Worm (Caenorhabditis elegans) whole organism, midembryonic: ENCODE data around the gene shc-2.

Source experiments
- T22C8.4 ChIP-seq: fragments of 200-800 bp; sonication (Bioruptor generic); IDR thresholded peaks from 2 replicates; pipeline ENCODE4 v1.3.6; 2022; ENCODE audit warnings: missing genetic modification characterization, missing compliant biosample characterization
- cog-1 ChIP-seq: sonication (generic microtip); optimal IDR thresholded peaks from 2 replicates; lab custom pipeline; 2016; ENCODE audit warnings: missing genetic modification characterization, missing compliant biosample characterization
- flt-1 ChIP-seq: fragments of 200-800 bp; sonication (Bioruptor generic); IDR thresholded peaks from 2 replicates; pipeline ENCODE4 v1.3.6; 2022; ENCODE audit warnings: missing genetic modification characterization, missing compliant biosample characterization
- klf-2 ChIP-seq: fragments of 200-800 bp; sonication (Bioruptor generic); conservative IDR thresholded peaks from 2 replicates; pipeline ENCODE4 v1.3.6; 2022; ENCODE audit warnings: missing genetic modification reagents, missing genetic modification characterization, missing compliant biosample characterization
- med-1 ChIP-seq: sonication (generic microtip); optimal IDR thresholded peaks from 2 replicates; lab custom pipeline; 2017; ENCODE audit warnings: missing genetic modification characterization, mild to moderate bottlenecking, missing compliant biosample characterization, antibody characterized with exemption, missing genetic modification reagents; ENCODE audit not compliant: insufficient read depth
- ref-1 ChIP-seq: fragments of 200-800 bp; sonication (Bioruptor generic); conservative IDR thresholded peaks from 2 replicates; pipeline ENCODE4 v1.3.6; 2022; ENCODE audit warnings: missing genetic modification reagents, missing genetic modification characterization, missing compliant biosample characterization
- tab-1 ChIP-seq: fragments of 200-800 bp; sonication (Bioruptor generic); IDR thresholded peaks from 2 replicates; pipeline ENCODE4 v1.3.6; 2022; ENCODE audit warnings: missing genetic modification characterization, missing compliant biosample characterization
- ztf-23 ChIP-seq: fragments of 200-800 bp; sonication (Bioruptor generic); IDR thresholded peaks from 2 replicates; pipeline ENCODE4 v1.3.6; 2022; ENCODE audit warnings: missing genetic modification reagents, missing genetic modification characterization, missing compliant biosample characterization
- ztf-29 ChIP-seq: fragments of 200-800 bp; sonication (Bioruptor generic); IDR thresholded peaks from 2 replicates; pipeline ENCODE4 v1.3.6; 2022; ENCODE audit warnings: missing genetic modification reagents, missing genetic modification characterization, missing compliant biosample characterization

The shc-2 gene

ce11 chrII:4954099-4954959 lies 14.6 kb upstream of the shc-2 start:
- TF ChIP-seq cog-1 (tag; lab: Kevin White, UChicago): no peak

DNA sequence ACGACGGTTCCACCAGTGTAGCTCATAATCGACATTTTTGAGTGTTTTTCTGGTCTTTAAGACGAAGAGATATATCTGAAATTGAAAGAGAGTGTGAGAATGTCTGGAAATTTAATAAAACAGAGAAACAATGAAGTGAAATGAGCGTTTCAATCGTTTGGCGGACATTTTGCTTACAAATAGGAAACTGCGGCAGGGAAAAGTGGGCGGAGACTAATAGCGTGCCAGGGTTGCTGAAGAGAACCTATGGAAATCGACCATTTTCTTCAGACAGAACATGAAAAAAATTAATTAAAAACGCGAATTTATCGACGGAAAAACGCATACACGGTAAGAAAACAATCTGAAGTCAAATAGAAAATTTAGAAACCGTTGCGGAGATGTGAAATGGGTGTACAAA lies 13.6 kb upstream of the shc-2 start, which contains the start of gene pbs-3:
TSS of gene pbs-3 (minus strand) at position 75 of the 400 bp plus-strand sequence.
- TF ChIP-seq flt-1 (GFP tag; lab: Robert Waterston, UW) (0 out of 2 replicates have a peak, but pooled peaks have one; percentile 56), cog-1 (tag; lab: Kevin White, UChicago) (peak; percentile 12), ref-1 (no peak)

DNA sequence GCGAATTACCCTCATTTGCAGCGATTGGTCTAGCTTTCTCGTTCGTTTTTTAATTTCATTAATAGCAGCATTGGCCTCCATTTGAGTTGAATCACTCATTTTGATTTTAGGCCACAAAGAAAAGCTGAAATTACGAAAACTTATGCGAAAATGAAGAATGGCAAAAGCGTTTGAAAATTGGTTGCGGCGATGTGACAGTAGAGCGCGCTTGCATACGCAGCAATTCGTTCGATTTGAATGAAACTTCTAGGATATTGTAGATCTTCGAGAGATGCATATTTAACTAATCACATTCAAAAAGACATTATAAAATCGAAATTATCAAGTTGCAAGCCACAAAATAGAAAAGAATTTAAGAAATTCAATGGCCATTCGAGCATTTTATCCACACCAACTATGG lies 9.2 kb upstream of the shc-2 start, which contains the start of gene ulp-2:
TSS of gene ulp-2 (minus strand) at position 158 of the 400 bp plus-strand sequence.
- TF ChIP-seq med-1 (GFP tag; lab: Kevin White, UChicago) (no peak), tab-1 (no peak), klf-2 (GFP tag; lab: Robert Waterston, UW) (no peak), ztf-29 (no peak), ztf-23 (GFP tag; lab: Robert Waterston, UW) (0 out of 2 replicates have a peak, but pooled peaks have one; percentile 19), T22C8.4 (GFP tag; lab: Robert Waterston, UW) (no peak), ref-1 (no peak), cog-1 (tag; lab: Kevin White, UChicago) (no peak), flt-1 (GFP tag; lab: Robert Waterston, UW) (no peak)

ce11 chrII:4960690-4961089 lies 8.3 kb upstream of the shc-2 start:
- TF ChIP-seq flt-1 (GFP tag; lab: Robert Waterston, UW): no peak
- TF ChIP-seq ref-1: no peak
- no peak for TF ChIP-seq klf-2 (GFP tag; lab: Robert Waterston, UW)
- TF ChIP-seq tab-1: no peak
- TF ChIP-seq ztf-29: no peak
- TF ChIP-seq med-1 (GFP tag; lab: Kevin White, UChicago): no peak
- no peak for TF ChIP-seq T22C8.4 (GFP tag; lab: Robert Waterston, UW)
- TF ChIP-seq cog-1 (tag; lab: Kevin White, UChicago): no peak
- no peak for TF ChIP-seq ztf-23 (GFP tag; lab: Robert Waterston, UW)

DNA sequence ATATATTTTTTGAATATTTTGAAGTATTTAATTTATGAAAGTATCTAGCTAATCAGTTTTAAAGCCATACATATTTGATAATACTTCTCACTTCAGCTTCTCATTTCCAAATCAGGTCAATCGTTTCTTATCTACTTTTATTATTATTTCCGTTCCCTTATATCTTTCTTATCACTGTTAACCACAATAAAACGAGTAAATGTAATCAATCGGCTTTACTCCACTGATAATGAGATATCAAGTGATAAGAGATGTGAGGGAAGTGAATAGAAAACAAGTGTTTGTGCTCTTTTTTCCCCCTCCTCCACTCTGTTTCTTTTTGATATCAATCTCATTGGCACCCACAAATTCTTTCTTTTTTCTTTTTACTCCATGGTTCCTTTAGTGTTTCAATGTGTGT lies 2.4 kb upstream of the shc-2 start:
- TF ChIP-seq klf-2 (GFP tag; lab: Robert Waterston, UW) (no peak), T22C8.4 (GFP tag; lab: Robert Waterston, UW) (no peak), flt-1 (GFP tag; lab: Robert Waterston, UW) (no peak), med-1 (GFP tag; lab: Kevin White, UChicago) (no peak), ref-1 (no peak), cog-1 (tag; lab: Kevin White, UChicago) (no peak), tab-1 (no peak), ztf-23 (GFP tag; lab: Robert Waterston, UW) (no peak), ztf-29 (no peak)

DNA sequence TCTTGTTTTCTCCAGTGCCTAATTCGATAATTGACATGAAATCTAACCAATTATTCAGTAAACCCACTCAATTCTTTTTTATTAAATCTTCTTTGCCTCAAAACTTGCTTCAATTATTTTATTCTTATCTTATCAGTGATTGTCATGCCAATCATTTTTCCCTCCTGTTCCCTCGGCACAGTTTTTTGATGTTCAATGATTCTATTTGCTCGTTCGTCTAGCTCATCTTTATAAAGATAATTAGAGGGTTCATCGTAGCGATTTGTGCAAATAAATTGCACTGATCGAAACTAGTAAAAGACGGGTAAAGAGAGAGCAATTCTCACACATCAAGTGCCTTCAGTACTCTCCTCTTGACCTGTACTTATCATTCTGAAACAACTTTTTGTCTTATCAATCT lies 1.3 kb upstream of the shc-2 start:
- TF ChIP-seq ref-1: no peak
- no peak for TF ChIP-seq tab-1
- TF ChIP-seq klf-2 (GFP tag; lab: Robert Waterston, UW): no peak
- TF ChIP-seq cog-1 (tag; lab: Kevin White, UChicago): no peak
- TF ChIP-seq T22C8.4 (GFP tag; lab: Robert Waterston, UW): no peak
- no peak for TF ChIP-seq med-1 (GFP tag; lab: Kevin White, UChicago)
- TF ChIP-seq flt-1 (GFP tag; lab: Robert Waterston, UW): no peak
- TF ChIP-seq ztf-29: no peak
- TF ChIP-seq ztf-23 (GFP tag; lab: Robert Waterston, UW): no peak

DNA sequence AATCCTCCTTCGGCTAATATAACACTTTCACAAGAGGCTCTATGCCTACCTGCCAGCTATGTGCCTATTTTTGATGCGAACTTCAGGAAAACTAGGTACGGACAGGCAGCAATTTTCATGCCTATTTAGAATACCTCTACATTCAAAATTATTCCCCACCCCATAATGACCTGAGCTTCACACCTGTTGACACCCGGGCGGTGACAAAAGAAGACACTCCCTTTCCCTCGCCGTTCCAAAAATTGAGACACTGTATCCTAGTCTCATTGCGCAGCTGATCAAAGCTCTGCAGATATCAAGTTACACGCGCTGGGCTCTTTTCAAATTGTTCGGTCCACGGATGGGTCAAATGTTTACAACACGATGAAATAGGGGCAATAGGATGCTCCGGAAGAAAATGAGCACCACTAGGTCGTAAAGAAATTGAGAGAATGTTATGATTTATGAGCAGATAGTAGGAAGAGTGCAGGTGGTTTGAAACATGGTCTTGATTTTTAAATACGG lies 5.5 kb downstream of the shc-2 start:
- TF ChIP-seq klf-2 (GFP tag; lab: Robert Waterston, UW): no peak
- TF ChIP-seq T22C8.4 (GFP tag; lab: Robert Waterston, UW): no peak
- TF ChIP-seq cog-1 (tag; lab: Kevin White, UChicago): no peak
- no peak for TF ChIP-seq ztf-23 (GFP tag; lab: Robert Waterston, UW)
- no peak for TF ChIP-seq tab-1
- no peak for TF ChIP-seq flt-1 (GFP tag; lab: Robert Waterston, UW)
- no peak for TF ChIP-seq ref-1
- TF ChIP-seq ztf-29: no peak
- TF ChIP-seq med-1 (GFP tag; lab: Kevin White, UChicago): no peak

- TF ChIP-seq tab-1 (no peak), ref-1 (no peak), ztf-23 (GFP tag; lab: Robert Waterston, UW) (no peak), cog-1 (tag; lab: Kevin White, UChicago) (no peak), T22C8.4 (GFP tag; lab: Robert Waterston, UW) (no peak), med-1 (GFP tag; lab: Kevin White, UChicago) (no peak), klf-2 (GFP tag; lab: Robert Waterston, UW) (no peak), flt-1 (GFP tag; lab: Robert Waterston, UW) (no peak), ztf-29 (no peak)
Measured at ce11 chrII:4975311-4975710, 6.3 kb downstream of the shc-2 start.

ce11 chrII:4981682-4982404 lies 12.9 kb downstream of the shc-2 start:
- no peak for TF ChIP-seq cog-1 (tag; lab: Kevin White, UChicago)
- TF ChIP-seq T22C8.4 (GFP tag; lab: Robert Waterston, UW): no peak
- TF ChIP-seq ztf-23 (GFP tag; lab: Robert Waterston, UW): no peak
- TF ChIP-seq klf-2 (GFP tag; lab: Robert Waterston, UW): no peak
- no peak for TF ChIP-seq ref-1
- no peak for TF ChIP-seq ztf-29
- no peak for TF ChIP-seq flt-1 (GFP tag; lab: Robert Waterston, UW)
- no peak for TF ChIP-seq tab-1
- no peak for TF ChIP-seq med-1 (GFP tag; lab: Kevin White, UChicago)
